Fruit fly (Drosophila melanogaster): ENCODE measurements around the gene Spase25.

- TF ChIP-seq CG8478 (optimal IDR thresholded peaks at IDR 0.05), result no peak
- TF ChIP-seq Dll (optimal IDR thresholded peaks at IDR 0.05), result no peak
- TF ChIP-seq EcR (GFP tag; optimal IDR thresholded peaks at IDR 0.05), result no peak
Measured at dm6 chrX:11468304-11468703, 16.7 kb upstream of the Spase25 start.
